Worm (Caenorhabditis elegans): Measurements from ENCODE around the gene ttr-52.

The ttr-52 gene

DNA sequence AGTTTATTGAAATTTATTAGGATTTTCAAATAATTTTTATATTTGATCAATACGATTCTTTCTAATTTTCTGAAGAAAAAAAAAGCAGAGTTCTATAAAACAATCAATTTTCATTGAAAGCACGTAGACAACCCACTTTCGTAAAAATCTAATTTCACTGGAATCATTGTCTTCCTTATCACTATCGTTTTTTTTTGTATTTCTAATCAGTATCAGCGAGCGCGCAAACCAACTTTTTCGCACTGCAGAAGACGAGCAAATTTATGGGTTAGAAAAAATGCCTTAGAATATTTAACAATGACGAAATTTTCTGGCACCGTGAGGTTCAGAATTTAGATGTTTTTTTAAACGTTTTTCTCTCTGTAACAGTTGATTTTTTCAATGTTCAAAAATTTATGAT is 48.3 kb downstream of the ttr-52 start:
- TF ChIP-seq ztf-4 (tag; optimal IDR thresholded peaks at IDR 0.05) (no peak), sem-4 (tag; optimal IDR thresholded peaks at IDR 0.05) (no peak), fos-1 (tag; optimal IDR thresholded peaks at IDR 0.05) (peak; percentile 31), R02D3.7 (tag; optimal IDR thresholded peaks at IDR 0.05) (no peak), unc-39 (tag; optimal IDR thresholded peaks at IDR 0.05) (no peak), ama-1 (optimal IDR thresholded peaks at IDR 0.05) (no peak)

- no peak for TF ChIP-seq ZK546.5 (tag; optimal IDR thresholded peaks at IDR 0.05)
- no peak for TF ChIP-seq peb-1 (tag; optimal IDR thresholded peaks at IDR 0.05)
- TF ChIP-seq blmp-1 (tag; optimal IDR thresholded peaks at IDR 0.05; ENCODE audit: insufficient read depth), result no peak
- no peak for TF ChIP-seq nhr-21 (tag; optimal IDR thresholded peaks at IDR 0.05)
- no peak for TF ChIP-seq nhr-25 (tag; optimal IDR thresholded peaks at IDR 0.05)
- no peak for TF ChIP-seq unc-39 (tag; optimal IDR thresholded peaks at IDR 0.05)
- no peak for TF ChIP-seq ztf-4 (tag; optimal IDR thresholded peaks at IDR 0.05)
Measured at ce11 chrIII:13455207-13455606, 50.7 kb downstream of the ttr-52 start, which contains the start of gene cua-1. cua-1 (minus strand) TSS chrIII:13455307.
